Fruit fly (Drosophila melanogaster): ENCODE results near the gene Srrm234.

DNA sequence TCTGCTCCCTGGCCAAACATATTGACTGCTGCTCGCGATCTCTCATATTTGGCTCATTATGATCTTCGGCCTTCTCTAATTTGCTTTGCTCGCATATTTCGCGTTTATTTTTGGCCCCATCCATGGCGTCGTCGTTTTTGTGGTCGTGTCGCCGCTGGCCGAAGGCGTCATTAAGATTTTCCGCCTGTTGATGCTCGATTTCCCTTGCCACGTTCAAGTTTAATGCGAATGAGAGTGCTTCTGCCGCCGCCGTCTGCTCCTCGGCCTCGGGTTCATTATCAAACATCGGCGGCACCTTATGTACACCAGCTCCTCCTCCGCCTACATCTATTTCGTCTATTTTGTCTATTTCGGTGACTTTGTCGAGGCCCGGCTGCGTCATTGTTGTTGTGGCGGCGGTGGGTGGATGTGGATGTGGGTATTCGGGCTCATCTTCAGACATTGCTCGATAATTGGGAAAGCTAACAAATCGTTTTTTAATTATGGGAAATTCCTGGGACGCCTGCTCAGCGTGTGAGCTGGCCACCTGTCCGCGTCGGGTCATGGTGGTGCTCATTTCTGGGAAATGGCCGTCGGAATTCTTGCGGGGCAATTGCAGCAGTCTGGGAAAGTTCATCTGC, 50.3 kb downstream of the Srrm234 start:
- TF ChIP-seq kay (GFP tag; ENCODE audit: borderline replicate concordance) (no peak), CG14711 (tag; optimal IDR thresholded peaks at IDR 0.05) (no peak)
